Fruit fly (Drosophila melanogaster): ENCODE data around the gene CG18558.

Gene CG18558

DNA sequence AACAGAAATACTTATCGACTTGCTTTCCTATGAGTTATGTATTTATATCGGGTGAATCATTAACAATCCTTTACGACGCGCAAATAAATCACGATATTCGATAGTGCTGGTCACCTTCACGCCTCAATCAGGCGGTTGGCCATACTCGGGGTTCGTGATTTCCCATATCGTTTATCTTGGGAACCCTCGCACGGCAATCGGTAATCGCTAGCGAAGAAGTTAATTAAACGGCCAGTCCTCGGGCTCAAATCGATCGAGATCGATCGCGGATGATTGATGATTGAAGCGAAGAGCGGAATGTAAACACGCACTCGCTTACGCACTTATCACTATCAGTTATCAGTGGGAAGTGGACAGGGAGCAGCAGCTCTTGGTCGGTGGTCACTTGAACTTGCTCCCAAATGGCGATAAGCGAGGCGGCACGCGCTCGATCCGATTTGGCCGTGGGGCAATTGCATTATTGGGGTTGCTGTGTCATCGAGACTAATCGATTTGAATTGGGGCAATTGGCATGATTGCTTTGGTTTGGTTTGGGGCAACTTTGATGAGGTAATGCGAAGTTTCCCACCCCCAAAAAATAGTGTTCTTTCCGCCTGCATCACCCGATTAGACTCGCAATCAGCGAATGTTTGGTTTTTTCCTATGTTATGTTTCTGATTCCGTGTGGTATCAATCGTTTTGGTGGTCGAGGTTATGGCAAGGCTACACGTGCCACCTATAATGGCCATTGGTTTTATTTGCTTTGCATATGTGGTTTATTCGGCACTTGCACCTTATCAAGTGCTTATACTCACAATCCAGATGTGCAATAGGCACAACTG lies 43.1 kb downstream of the CG18558 start:
- TF ChIP-seq nerfin-2 (GFP tag; IDR thresholded peaks at IDR 0.05; ENCODE audit: partially characterized antibody) (no peak), Pdp1 (GFP tag; optimal IDR thresholded peaks at IDR 0.05) (peak in 1 of 2 experiments; percentile 25), MBD-R2 (GFP tag; IDR thresholded peaks at IDR 0.05) (no peak), sd (tag; optimal IDR thresholded peaks at IDR 0.05) (peak; percentile 70), CG14014 (GFP tag; IDR thresholded peaks at IDR 0.05) (no peak), CG7556 (GFP tag; optimal IDR thresholded peaks at IDR 0.05) (no peak), mirr (GFP tag; optimal IDR thresholded peaks at IDR 0.05) (peak; percentile 86), CG33557 (GFP tag; optimal IDR thresholded peaks at IDR 0.05) (no peak), CG30431 (GFP tag; optimal IDR thresholded peaks at IDR 0.05) (no peak), Bgb (GFP tag; IDR thresholded peaks at IDR 0.05; ENCODE audit: partially characterized antibody) (0 out of 2 replicates have a peak, but pooled peaks have one; percentile 18), sens (GFP tag) (no peak), z (GFP tag; IDR thresholded peaks at IDR 0.05) (no peak), kay (GFP tag; optimal IDR thresholded peaks at IDR 0.05) (no peak), hb (GFP tag; IDR thresholded peaks at IDR 0.05; ENCODE audit: partially characterized antibody) (no peak), CG15514 (GFP tag; optimal IDR thresholded peaks at IDR 0.05) (no peak), exex (tag; optimal IDR thresholded peaks at IDR 0.05) (peak; percentile 93), repo (GFP tag; optimal IDR thresholded peaks at IDR 0.05) (no peak), sim (GFP tag; IDR thresholded peaks at IDR 0.05) (no peak), B-H1 (GFP tag; IDR thresholded peaks at IDR 0.05) (no peak), CG4854 (GFP tag; optimal IDR thresholded peaks at IDR 0.05) (no peak), hbn (GFP tag; IDR thresholded peaks at IDR 0.05; ENCODE audit: partially characterized antibody) (no peak), ERR (GFP tag; optimal IDR thresholded peaks at IDR 0.05) (no peak), sna (GFP tag; IDR thresholded peaks at IDR 0.05; ENCODE audit: partially characterized antibody) (no peak), CG8290 (GFP tag; optimal IDR thresholded peaks at IDR 0.05) (no peak), CG8290 (tag; optimal IDR thresholded peaks at IDR 0.05) (no peak), sug (tag; optimal IDR thresholded peaks at IDR 0.05) (peak; percentile 86), ap (GFP tag; IDR thresholded peaks at IDR 0.05) (no peak), CG6791 (GFP tag; IDR thresholded peaks at IDR 0.05; ENCODE audit: partially characterized antibody) (no peak), chinmo (GFP tag; IDR thresholded peaks at IDR 0.05; ENCODE audit: partially characterized antibody) (0 out of 4 replicates have a peak, but pooled peaks have one; percentile 45), br (optimal IDR thresholded peaks at IDR 0.05) (no peak), CG12236 (GFP tag; optimal IDR thresholded peaks at IDR 0.05) (no peak), CG7963 (GFP tag; IDR thresholded peaks at IDR 0.05; ENCODE audit: partially characterized antibody) (no peak), CG10462 (GFP tag; optimal IDR thresholded peaks at IDR 0.05) (no peak), CG7271 (tag; optimal IDR thresholded peaks at IDR 0.05) (no peak), BtbVII (GFP tag; optimal IDR thresholded peaks at IDR 0.05) (no peak), CG17802 (tag; optimal IDR thresholded peaks at IDR 0.05) (no peak), lola (GFP tag; optimal IDR thresholded peaks at IDR 0.05) (no peak), CG7372 (GFP tag; IDR thresholded peaks at IDR 0.05) (no peak), Awh (GFP tag; IDR thresholded peaks at IDR 0.05) (no peak), dysf (GFP tag; IDR thresholded peaks at IDR 0.05) (no peak), CG2120 (GFP tag; optimal IDR thresholded peaks at IDR 0.05) (no peak), CG17328 (GFP tag; IDR thresholded peaks at IDR 0.05) (no peak), kah (GFP tag; optimal IDR thresholded peaks at IDR 0.05) (no peak), chm (GFP tag; IDR thresholded peaks at IDR 0.05) (no peak), fu2 (GFP tag; optimal IDR thresholded peaks at IDR 0.05) (no peak), gro (GFP tag; optimal IDR thresholded peaks at IDR 0.05) (peak; percentile 36), tap (tag; optimal IDR thresholded peaks at IDR 0.05) (no peak), sob (GFP tag; IDR thresholded peaks at IDR 0.05) (no peak), Optix (GFP tag; IDR thresholded peaks at IDR 0.05) (no peak), Ets97D (GFP tag; optimal IDR thresholded peaks at IDR 0.05) (no peak)
